Worm (Caenorhabditis elegans): ENCODE data around the gene ZK688.1.

DNA sequence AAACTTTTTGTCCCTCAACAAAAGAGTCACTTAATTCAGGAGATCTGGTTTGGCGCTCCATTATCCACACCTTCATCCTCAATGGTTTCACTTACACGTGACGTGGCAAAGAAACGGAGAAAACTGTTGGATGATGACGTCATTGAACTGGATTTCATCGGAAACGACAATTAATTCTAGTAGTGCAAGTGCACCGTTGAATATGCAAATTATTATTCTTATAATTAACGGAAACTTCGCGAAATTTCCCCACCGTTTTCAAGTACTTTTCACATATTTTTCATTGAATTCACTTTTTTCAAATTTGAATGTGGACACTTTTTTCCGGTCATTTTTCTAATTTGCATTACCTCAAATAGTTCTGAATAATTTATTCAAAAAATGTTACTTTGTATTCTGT lies at the start of gene ZK688.1:
- no peak for TF ChIP-seq zip-8 (tag; optimal IDR thresholded peaks at IDR 0.05)
- no peak for TF ChIP-seq mep-1 (tag; optimal IDR thresholded peaks at IDR 0.05)
- no peak for TF ChIP-seq blmp-1 (tag; optimal IDR thresholded peaks at IDR 0.05)
- TF ChIP-seq unc-120 (tag; optimal IDR thresholded peaks at IDR 0.05; ENCODE audit: poor library complexity, severe bottlenecking): no peak
- no peak for TF ChIP-seq nhr-76 (tag; optimal IDR thresholded peaks at IDR 0.05)
